Fruit fly (Drosophila melanogaster): ENCODE measurements around the gene Srx.

The Srx gene

DNA sequence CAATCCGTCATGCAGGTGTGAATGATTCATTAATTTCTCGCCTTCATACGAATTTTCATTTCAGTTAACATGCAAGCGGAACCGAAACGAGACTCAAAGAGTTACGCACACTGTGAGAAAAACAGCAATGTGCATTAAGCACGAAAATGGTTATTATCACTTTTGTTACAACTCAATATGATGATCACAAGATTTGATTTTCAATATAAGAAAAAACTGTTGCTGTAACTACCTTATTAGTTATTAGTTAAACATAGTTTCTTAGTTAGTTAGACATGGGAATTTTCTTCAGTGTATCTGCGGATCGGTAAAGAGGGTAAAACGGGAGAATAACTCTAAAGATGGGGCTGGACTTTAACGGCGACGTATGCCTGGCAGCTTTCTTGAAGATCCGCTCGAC lies 42.0 kb upstream of the Srx start:
- TF ChIP-seq CG10462 (GFP tag; optimal IDR thresholded peaks at IDR 0.05) (no peak), CG2712 (tag; optimal IDR thresholded peaks at IDR 0.05) (peak; percentile 4), CG1603 (tag; optimal IDR thresholded peaks at IDR 0.05) (peak; percentile 6), dmrt11E (tag; optimal IDR thresholded peaks at IDR 0.05) (peak; percentile 25), gem (tag; optimal IDR thresholded peaks at IDR 0.05) (peak; percentile 4), sens (GFP tag) (peak; percentile 60)

DNA sequence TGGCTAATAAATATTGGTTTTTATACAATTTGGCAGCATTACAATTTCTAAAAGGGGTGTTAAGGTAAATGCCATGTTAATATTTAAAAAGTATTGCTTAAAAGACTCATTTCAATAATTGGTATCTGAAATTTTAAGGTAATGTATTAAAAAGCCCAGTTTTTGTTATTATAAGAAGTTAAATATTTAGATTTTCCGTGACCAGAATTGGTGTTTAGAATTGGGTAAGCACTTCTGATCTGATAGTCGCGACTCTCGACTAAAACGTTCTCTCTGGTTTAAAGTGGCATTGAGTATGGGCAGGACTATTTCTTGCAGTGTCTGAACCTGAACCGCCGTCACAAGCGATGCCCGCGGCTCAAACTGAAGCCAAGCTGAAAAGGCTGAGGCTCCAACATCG lies 40.3 kb upstream of the Srx start:
- TF ChIP-seq NFAT (GFP tag; IDR thresholded peaks at IDR 0.05): no peak
- no peak for TF ChIP-seq CG15514 (GFP tag; optimal IDR thresholded peaks at IDR 0.05)

DNA sequence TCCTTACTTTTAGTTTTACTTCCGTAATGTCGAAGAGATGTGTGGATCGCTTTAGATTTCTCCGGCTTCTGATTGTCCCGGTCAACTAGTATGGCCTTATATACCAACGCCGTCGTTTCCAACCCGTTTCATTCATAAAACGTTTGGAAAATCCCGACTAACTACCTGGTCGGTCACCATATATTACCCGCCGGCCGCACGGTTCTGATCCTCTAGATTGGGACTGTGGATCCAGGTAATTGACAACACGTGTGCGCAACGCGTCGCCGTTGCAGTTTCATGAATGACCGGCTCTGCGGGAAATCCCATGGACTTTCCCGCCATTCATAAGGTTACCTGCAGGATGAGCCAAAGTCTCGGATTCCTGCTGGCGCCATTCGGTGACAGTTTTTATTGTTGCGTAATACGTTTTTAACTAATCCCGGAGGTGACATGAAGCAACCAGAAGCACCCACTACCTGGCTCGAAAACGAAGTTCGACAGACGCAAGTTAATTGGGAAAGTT lies 37.1 kb upstream of the Srx start, which contains the start of gene CG12986:
CG12986 (minus strand) TSS at position 51 of the 505 bp plus-strand sequence.
- TF ChIP-seq hb (GFP tag; IDR thresholded peaks at IDR 0.05; ENCODE audit: partially characterized antibody): no peak
- TF ChIP-seq al (GFP tag; IDR thresholded peaks at IDR 0.05): no peak
- TF ChIP-seq Dad (GFP tag; optimal IDR thresholded peaks at IDR 0.05): no peak
- no peak for TF ChIP-seq CG2678 (tag; optimal IDR thresholded peaks at IDR 0.05)
- TF ChIP-seq CG4424 (GFP tag; optimal IDR thresholded peaks at IDR 0.05): no peak
- TF ChIP-seq CG15479 (GFP tag; optimal IDR thresholded peaks at IDR 0.05): peak; percentile 53
- no peak for TF ChIP-seq HLH3B (GFP tag; IDR thresholded peaks at IDR 0.05)
- peak; percentile 45 for TF ChIP-seq twi (tag; optimal IDR thresholded peaks at IDR 0.05)
- no peak for TF ChIP-seq CG4820 (GFP tag; optimal IDR thresholded peaks at IDR 0.05)
- no peak for TF ChIP-seq so (GFP tag; IDR thresholded peaks at IDR 0.05)
- TF ChIP-seq CG9797 (GFP tag; optimal IDR thresholded peaks at IDR 0.05): no peak
- TF ChIP-seq CG13123 (GFP tag; optimal IDR thresholded peaks at IDR 0.05): no peak
- no peak for TF ChIP-seq hth (optimal IDR thresholded peaks at IDR 0.05)
- no peak for TF ChIP-seq Eip74EF (GFP tag; optimal IDR thresholded peaks at IDR 0.05)
- no peak for TF ChIP-seq CG12769 (tag; optimal IDR thresholded peaks at IDR 0.05)
- TF ChIP-seq CG17829 (tag; optimal IDR thresholded peaks at IDR 0.05): no peak
- TF ChIP-seq CG1233 (GFP tag; optimal IDR thresholded peaks at IDR 0.05): no peak
- TF ChIP-seq CG17568 (GFP tag; optimal IDR thresholded peaks at IDR 0.05): no peak
- TF ChIP-seq CG18764 (GFP tag; optimal IDR thresholded peaks at IDR 0.05): no peak
- peak in 1 of 2 experiments; percentile 69 for TF ChIP-seq tll (GFP tag; optimal IDR thresholded peaks at IDR 0.05)
- no peak for TF ChIP-seq prd (optimal IDR thresholded peaks at IDR 0.05)
- TF ChIP-seq prd (GFP tag; IDR thresholded peaks at IDR 0.05): no peak
- no peak for TF ChIP-seq ro (GFP tag; IDR thresholded peaks at IDR 0.05)
- no peak for TF ChIP-seq gcm (GFP tag; optimal IDR thresholded peaks at IDR 0.05)
- no peak for TF ChIP-seq CG5245 (GFP tag; optimal IDR thresholded peaks at IDR 0.05)
- TF ChIP-seq Sry-β (GFP tag; optimal IDR thresholded peaks at IDR 0.05): no peak
- no peak for TF ChIP-seq CG7786 (GFP tag; optimal IDR thresholded peaks at IDR 0.05)
- no peak for TF ChIP-seq CG32532 (GFP tag; IDR thresholded peaks at IDR 0.05)
- no peak for TF ChIP-seq CG31365 (tag; optimal IDR thresholded peaks at IDR 0.05)
- no peak for TF ChIP-seq p53 (GFP tag; optimal IDR thresholded peaks at IDR 0.05)
- no peak for TF ChIP-seq tup (GFP tag; optimal IDR thresholded peaks at IDR 0.05)
- TF ChIP-seq CG15514 (GFP tag; optimal IDR thresholded peaks at IDR 0.05): no peak
- no peak for TF ChIP-seq Atf3 (GFP tag; optimal IDR thresholded peaks at IDR 0.05)
- no peak for TF ChIP-seq slbo (GFP tag; IDR thresholded peaks at IDR 0.05)
- peak; percentile 77 for TF ChIP-seq zen (tag; optimal IDR thresholded peaks at IDR 0.05)
- TF ChIP-seq D19B (GFP tag; optimal IDR thresholded peaks at IDR 0.05): no peak
- TF ChIP-seq CG18476 (GFP tag; optimal IDR thresholded peaks at IDR 0.05): no peak
- no peak for TF ChIP-seq seq (GFP tag; IDR thresholded peaks at IDR 0.05)
- no peak for TF ChIP-seq Dbx (GFP tag; IDR thresholded peaks at IDR 0.05)
- no peak for TF ChIP-seq CG6175 (GFP tag; IDR thresholded peaks at IDR 0.05)
- no peak for TF ChIP-seq CG4360 (GFP tag; IDR thresholded peaks at IDR 0.05)
- TF ChIP-seq CG10321 (GFP tag; IDR thresholded peaks at IDR 0.05): no peak
